Fruit fly (Drosophila melanogaster): ENCODE measurements around the gene CG5509.

dm6 chr3R:12413274-12413958, 38.8 kb upstream of the CG5509 start, which contains the start of the genes Dip-C and pps:
- no peak for TF ChIP-seq br (GFP tag; optimal IDR thresholded peaks at IDR 0.05)
- no peak for TF ChIP-seq fru (GFP tag; optimal IDR thresholded peaks at IDR 0.05)
- TF ChIP-seq usp (GFP tag; optimal IDR thresholded peaks at IDR 0.05), result no peak
- no peak for TF ChIP-seq Rel (GFP tag; optimal IDR thresholded peaks at IDR 0.05)
- TF ChIP-seq Rel (tag; optimal IDR thresholded peaks at IDR 0.05), result peak; percentile 83
- TF ChIP-seq Myc (optimal IDR thresholded peaks at IDR 0.05), result no peak
- no peak for TF ChIP-seq Hr83 (GFP tag; optimal IDR thresholded peaks at IDR 0.05; ENCODE audit: poor library complexity, severe bottlenecking)
- no peak for TF ChIP-seq rgr (GFP tag; optimal IDR thresholded peaks at IDR 0.05)
- TF ChIP-seq Jra (GFP tag; optimal IDR thresholded peaks at IDR 0.05), result no peak
